Fruit fly (Drosophila melanogaster): ENCODE data around the gene Sas10.
A peak's percentile ranks its signal among the peaks of the same experiment; 100 is the strongest.

The Sas10 gene

DNA sequence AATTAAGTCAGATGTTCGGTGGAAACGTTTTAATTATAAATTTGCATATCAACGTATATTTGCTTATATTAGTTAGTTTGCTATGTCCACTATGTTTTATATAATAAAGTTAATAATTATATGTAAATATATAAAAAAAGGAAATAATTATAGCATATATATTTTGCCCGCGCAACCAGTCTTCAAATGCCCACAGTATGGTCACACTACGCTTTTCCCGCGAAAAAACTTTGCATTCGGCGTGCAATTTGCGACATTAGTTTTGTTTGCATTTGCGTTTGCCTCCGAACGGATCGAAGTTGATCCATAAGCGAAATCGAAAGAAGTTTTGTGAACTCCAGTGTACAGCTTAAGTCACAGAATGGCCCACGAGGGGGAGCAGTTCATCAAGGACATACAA is 6.4 kb downstream of the Sas10 start, which contains the start of gene Mcm3 (continued):
- TF ChIP-seq Hey (tag; optimal IDR thresholded peaks at IDR 0.05), result no peak
- no peak for TF ChIP-seq zen (tag; optimal IDR thresholded peaks at IDR 0.05)
- no peak for TF ChIP-seq CG11560 (tag; IDR thresholded peaks at IDR 0.05)
- TF ChIP-seq Pdp1 (GFP tag; optimal IDR thresholded peaks at IDR 0.05), result no peak
- no peak for TF ChIP-seq trem (tag; optimal IDR thresholded peaks at IDR 0.05)
- no peak for TF ChIP-seq CG12769 (tag; optimal IDR thresholded peaks at IDR 0.05)
- TF ChIP-seq dysf (GFP tag; IDR thresholded peaks at IDR 0.05), result no peak
- no peak for TF ChIP-seq Fer3 (tag; optimal IDR thresholded peaks at IDR 0.05)
- TF ChIP-seq YL-1 (GFP tag; optimal IDR thresholded peaks at IDR 0.05), result no peak
- TF ChIP-seq Side (GFP tag; optimal IDR thresholded peaks at IDR 0.05), result no peak
- TF ChIP-seq CG4282 (GFP tag; optimal IDR thresholded peaks at IDR 0.05), result no peak
- TF ChIP-seq zen2 (GFP tag; IDR thresholded peaks at IDR 0.05; ENCODE audit: partially characterized antibody), result no peak
- TF ChIP-seq BEAF-32 (GFP tag; optimal IDR thresholded peaks at IDR 0.05), result peak; percentile 11
- peak; percentile 16 for TF ChIP-seq Med (GFP tag)
- peak; percentile 40 for TF ChIP-seq CG15479 (GFP tag; optimal IDR thresholded peaks at IDR 0.05)
- TF ChIP-seq Atf6 (GFP tag; IDR thresholded peaks at IDR 0.05), result no peak
- no peak for TF ChIP-seq chinmo (GFP tag; IDR thresholded peaks at IDR 0.05; ENCODE audit: partially characterized antibody)
- TF ChIP-seq pfk (GFP tag; optimal IDR thresholded peaks at IDR 0.05), result no peak
- no peak for TF ChIP-seq NfI (GFP tag; optimal IDR thresholded peaks at IDR 0.05)
- TF ChIP-seq CG34224 (GFP tag; IDR thresholded peaks at IDR 0.05; ENCODE audit: partially characterized antibody), result no peak
- TF ChIP-seq MBD-R2 (GFP tag; IDR thresholded peaks at IDR 0.05), result peak; percentile 28; the same call in 1 of the 2 replicates
- TF ChIP-seq run (tag; optimal IDR thresholded peaks at IDR 0.05), result no peak
- no peak for TF ChIP-seq bbx (GFP tag; IDR thresholded peaks at IDR 0.05; ENCODE audit: partially characterized antibody)
- TF ChIP-seq gfzf (GFP tag; optimal IDR thresholded peaks at IDR 0.05), result peak; percentile 34
- no peak for TF ChIP-seq Chrac-16 (GFP tag; optimal IDR thresholded peaks at IDR 0.05)
- TF ChIP-seq CG7745 (tag; optimal IDR thresholded peaks at IDR 0.05), result no peak
- no peak for TF ChIP-seq slou (GFP tag; optimal IDR thresholded peaks at IDR 0.05)
- TF ChIP-seq E2f1 (GFP tag; IDR thresholded peaks at IDR 0.05), result peak; percentile 61; the same call in 1 of the 2 replicates
- peak; percentile 84 for TF ChIP-seq E2f2 (GFP tag; IDR thresholded peaks at IDR 0.05)
- TF ChIP-seq dpn (GFP tag; optimal IDR thresholded peaks at IDR 0.05), result no peak
- 0 out of 3 replicates have a peak, but pooled peaks have one; percentile 10 for TF ChIP-seq row (GFP tag; IDR thresholded peaks at IDR 0.05)
- no peak for TF ChIP-seq CG18011 (GFP tag; optimal IDR thresholded peaks at IDR 0.05)
- no peak for TF ChIP-seq CG12104 (GFP tag; optimal IDR thresholded peaks at IDR 0.05)
- TF ChIP-seq ci (GFP tag; IDR thresholded peaks at IDR 0.05), result no peak
- no peak for TF ChIP-seq Sry-β (GFP tag; optimal IDR thresholded peaks at IDR 0.05)
- no peak for TF ChIP-seq knrl (GFP tag; IDR thresholded peaks at IDR 0.05; ENCODE audit: partially characterized antibody)
- TF ChIP-seq CG7372 (GFP tag; IDR thresholded peaks at IDR 0.05), result no peak
- TF ChIP-seq CG30020 (tag; optimal IDR thresholded peaks at IDR 0.05), result peak; percentile 13
- no peak for TF ChIP-seq CG12299 (tag; optimal IDR thresholded peaks at IDR 0.05)
- no peak for TF ChIP-seq nerfin-1 (tag; optimal IDR thresholded peaks at IDR 0.05)
- TF ChIP-seq peb (GFP tag; IDR thresholded peaks at IDR 0.05), result no peak
- no peak for TF ChIP-seq lbe (GFP tag; optimal IDR thresholded peaks at IDR 0.05)
- no peak for TF ChIP-seq mirr (GFP tag; optimal IDR thresholded peaks at IDR 0.05)
- no peak for TF ChIP-seq CG10979 (tag; optimal IDR thresholded peaks at IDR 0.05)
- no peak for TF ChIP-seq cg (GFP tag; optimal IDR thresholded peaks at IDR 0.05)
- TF ChIP-seq Max (GFP tag; optimal IDR thresholded peaks at IDR 0.05), result no peak
- TF ChIP-seq Bgb (GFP tag; IDR thresholded peaks at IDR 0.05; ENCODE audit: partially characterized antibody), result no peak
- TF ChIP-seq ems (GFP tag; optimal IDR thresholded peaks at IDR 0.05), result no peak
- no peak for TF ChIP-seq CG12236 (GFP tag; optimal IDR thresholded peaks at IDR 0.05)
- no peak for TF ChIP-seq CG18619 (GFP tag; optimal IDR thresholded peaks at IDR 0.05)

Data from whole organism, embryonic.